Worm (Caenorhabditis elegans) whole organism, L4 larva: Measurements from ENCODE around the gene C45H4.21.

Source experiments
- D1046.2 ChIP-seq: fragments of 200-800 bp; sonication (Bioruptor generic); IDR thresholded peaks from 2 replicates; pipeline ENCODE4 v1.3.6; 2022; ENCODE audit warnings: missing genetic modification characterization, missing compliant biosample characterization
- F10B5.3 ChIP-seq: sonication (generic microtip); optimal IDR thresholded peaks from 2 replicates; lab custom pipeline; 2016; ENCODE audit warnings: mild to moderate bottlenecking, missing genetic modification characterization, missing compliant biosample characterization
- F26F4.8 ChIP-seq: fragments of 200-800 bp; sonication (Bioruptor generic); conservative IDR thresholded peaks from 2 replicates; pipeline ENCODE4 v1.3.6; 2022; ENCODE audit warnings: missing genetic modification characterization, missing compliant biosample characterization
- F37D6.2 ChIP-seq: sonication (generic microtip); optimal IDR thresholded peaks from 2 replicates; lab custom pipeline; 2016; ENCODE audit warnings: mild to moderate bottlenecking, missing genetic modification characterization, missing compliant biosample characterization
- F44E2.7 ChIP-seq: fragments of 200-800 bp; sonication (Bioruptor generic); IDR thresholded peaks from 2 replicates; pipeline ENCODE4 v2.1.2; 2022; ENCODE audit warnings: missing genetic modification characterization, missing compliant biosample characterization
- F49E8.2 ChIP-seq: sonication (generic microtip); optimal IDR thresholded peaks from 2 replicates; lab custom pipeline; 2016; ENCODE audit warnings: missing compliant biosample characterization, mild to moderate bottlenecking, missing genetic modification characterization, borderline replicate concordance
- T20F7.1 ChIP-seq: fragments of 200-800 bp; sonication (Bioruptor generic); optimal IDR thresholded peaks from 2 replicates; lab custom pipeline; 2018; ENCODE audit warnings: mild to moderate bottlenecking, missing genetic modification characterization, missing compliant biosample characterization
- T26A8.4 ChIP-seq: fragments of 200-800 bp; sonication (Bioruptor generic); IDR thresholded peaks from 2 replicates; pipeline ENCODE4 v1.3.6; 2022; ENCODE audit warnings: missing genetic modification characterization, missing compliant biosample characterization
- aha-1 ChIP-seq: fragments of 150-350 bp; peaks from one replicate; lab custom pipeline; 2014; ENCODE audit warnings: missing biosample characterization, missing genetic modification characterization
- ama-1 ChIP-seq: fragments of 150-350 bp; optimal IDR thresholded peaks from 2 replicates; lab custom pipeline; 2014; ENCODE audit warnings: inconsistent platforms, mixed read lengths
- ceh-20 ChIP-seq: fragments of 200-800 bp; sonication (Bioruptor generic); IDR thresholded peaks from 2 replicates; pipeline ENCODE4 v1.3.6; 2022; ENCODE audit warnings: missing genetic modification reagents, missing genetic modification characterization, missing compliant biosample characterization
- ceh-28 ChIP-seq: fragments of 150-350 bp; optimal IDR thresholded peaks from 2 replicates; lab custom pipeline; 2014; ENCODE audit warnings: missing biosample characterization, missing genetic modification reagents, missing genetic modification characterization
- ceh-62 ChIP-seq: sonication (generic microtip); optimal IDR thresholded peaks from 2 replicates; lab custom pipeline; 2017; ENCODE audit warnings: missing biosample characterization, missing genetic modification characterization
- ces-1 ChIP-seq: fragments of 150-350 bp; sonication (generic microtip); optimal IDR thresholded peaks from 4 replicates; lab custom pipeline; 2014; ENCODE audit warnings: missing biosample characterization, missing genetic modification reagents, missing genetic modification characterization
- daf-16 ChIP-seq, 3 experiments: sonication (generic microtip); optimal IDR thresholded peaks; 2 replicates each; lab custom pipeline; 2016 to 2017; ENCODE audit warnings: missing genetic modification characterization in 3 of 3, missing genetic modification reagents in 3 of 3, mild to moderate bottlenecking in 2 of 3, missing compliant biosample characterization in 2 of 3, missing biosample characterization in 1 of 3, moderate library complexity in 1 of 3
- dmd-6 ChIP-seq: fragments of 200-800 bp; sonication (Bioruptor generic); IDR thresholded peaks from 2 replicates; pipeline ENCODE4 v1.3.6; 2022; ENCODE audit warnings: missing genetic modification reagents, missing genetic modification characterization, missing compliant biosample characterization
- dmd-8 ChIP-seq: fragments of 200-800 bp; sonication (Bioruptor generic); IDR thresholded peaks from 2 replicates; pipeline ENCODE4 v1.3.6; 2022; ENCODE audit warnings: missing genetic modification characterization, missing compliant biosample characterization
- dve-1 ChIP-seq: sonication (generic microtip); optimal IDR thresholded peaks from 2 replicates; lab custom pipeline; 2017; ENCODE audit warnings: antibody characterized with exemption, mild to moderate bottlenecking, missing genetic modification characterization, missing compliant biosample characterization; ENCODE audit not compliant: insufficient read depth
- egl-27 ChIP-seq: sonication (generic microtip); optimal IDR thresholded peaks from 3 replicates; lab custom pipeline; 2017; ENCODE audit warnings: missing biosample characterization, missing genetic modification reagents, missing genetic modification characterization
- egl-43 ChIP-seq: fragments of 200-800 bp; sonication (Bioruptor generic); IDR thresholded peaks from 2 replicates; pipeline ENCODE4 v1.3.6; 2022; ENCODE audit warnings: missing genetic modification reagents, missing genetic modification characterization, missing compliant biosample characterization
- hmg-1.1 ChIP-seq: fragments of 200-800 bp; sonication (Bioruptor generic); IDR thresholded peaks from 2 replicates; pipeline ENCODE4 v1.3.6; 2022; ENCODE audit warnings: missing genetic modification reagents, missing genetic modification characterization, missing compliant biosample characterization
- lin-1 ChIP-seq: fragments of 200-800 bp; sonication (Bioruptor generic); IDR thresholded peaks from 2 replicates; pipeline ENCODE4 v1.3.6; 2022; ENCODE audit warnings: missing genetic modification reagents, missing genetic modification characterization, missing compliant biosample characterization
- lin-15B ChIP-seq: fragments of 150-350 bp; sonication (generic microtip); optimal IDR thresholded peaks from 3 replicates; lab custom pipeline; 2014; ENCODE audit warnings: missing biosample characterization, missing genetic modification characterization
- lin-29 ChIP-seq: fragments of 200-800 bp; sonication (Bioruptor generic); IDR thresholded peaks from 2 replicates; pipeline ENCODE4 v1.3.6; 2022; ENCODE audit warnings: missing genetic modification reagents, missing genetic modification characterization, missing compliant biosample characterization
- lin-38 ChIP-seq: fragments of 200-800 bp; sonication (Bioruptor generic); IDR thresholded peaks from 2 replicates; pipeline ENCODE4 v1.3.6; 2022; ENCODE audit warnings: missing genetic modification reagents, missing genetic modification characterization, missing compliant biosample characterization
- lir-3 ChIP-seq: sonication (generic microtip); optimal IDR thresholded peaks from 2 replicates; lab custom pipeline; 2016; ENCODE audit warnings: mild to moderate bottlenecking, missing genetic modification characterization, missing compliant biosample characterization
- madf-5 ChIP-seq, 2 experiments: fragments of 200-800 bp; sonication (Bioruptor generic); IDR thresholded peaks; 2 replicates each; pipeline ENCODE4 v1.3.6; 2022; ENCODE audit warnings: missing compliant biosample characterization in 2 of 2, missing genetic modification characterization in 2 of 2
- mdt-29 ChIP-seq: fragments of 200-800 bp; sonication (Bioruptor generic); IDR thresholded peaks from 2 replicates; pipeline ENCODE4 v1.3.6; 2022; ENCODE audit warnings: missing genetic modification reagents, missing genetic modification characterization, missing compliant biosample characterization
- mep-1 ChIP-seq: fragments of 150-350 bp; sonication (generic microtip); optimal IDR thresholded peaks from 3 replicates; lab custom pipeline; 2014; ENCODE audit warnings: missing biosample characterization, missing genetic modification characterization
- mes-2 ChIP-seq: sonication (generic microtip); optimal IDR thresholded peaks from 2 replicates; lab custom pipeline; 2016; ENCODE audit warnings: missing genotype, mild to moderate bottlenecking, missing genetic modification characterization, missing compliant biosample characterization; ENCODE audit not compliant: poor library complexity, severe bottlenecking
- nhr-102 ChIP-seq: sonication (generic microtip); optimal IDR thresholded peaks from 2 replicates; lab custom pipeline; 2016; ENCODE audit warnings: mild to moderate bottlenecking, missing genetic modification characterization, moderate library complexity, missing compliant biosample characterization
- nhr-11 ChIP-seq: fragments of 150-350 bp; optimal IDR thresholded peaks from 2 replicates; lab custom pipeline; 2014; ENCODE audit warnings: missing biosample characterization, missing genetic modification characterization
- nhr-111 ChIP-seq: fragments of 200-800 bp; sonication (Bioruptor generic); optimal IDR thresholded peaks from 2 replicates; lab custom pipeline; 2018; ENCODE audit warnings: mild to moderate bottlenecking, missing genetic modification characterization, missing compliant biosample characterization
- nhr-237 ChIP-seq: sonication (generic microtip); optimal IDR thresholded peaks from 2 replicates; lab custom pipeline; 2017; ENCODE audit warnings: missing biosample characterization, missing genetic modification characterization
- nhr-48 ChIP-seq: sonication (generic microtip); optimal IDR thresholded peaks from 2 replicates; lab custom pipeline; 2016; ENCODE audit warnings: mild to moderate bottlenecking, missing genetic modification characterization, missing compliant biosample characterization
- nhr-6 ChIP-seq: fragments of 150-350 bp; optimal IDR thresholded peaks from 2 replicates; lab custom pipeline; 2014; ENCODE audit warnings: missing biosample characterization, missing genetic modification characterization
- nhr-77 ChIP-seq: fragments of 150-350 bp; optimal IDR thresholded peaks from 2 replicates; lab custom pipeline; 2014; ENCODE audit warnings: missing biosample characterization, missing genetic modification characterization
- pha-4 ChIP-seq, 2 experiments: fragments of 150-350 bp in 1 of 2; fragments of 200-800 bp in 1 of 2; sonication (Bioruptor generic) in 1 of 2; IDR thresholded peaks in 1 of 2; optimal IDR thresholded peaks in 1 of 2; 2 replicates each; pipeline versions ENCODE4 v1.3.6 to Lab custom; 2014 to 2022; ENCODE audit warnings: missing genetic modification characterization in 2 of 2, missing genetic modification reagents in 2 of 2, missing biosample characterization in 1 of 2, missing compliant biosample characterization in 1 of 2
- php-3 ChIP-seq: fragments of 200-800 bp; sonication (Bioruptor generic); IDR thresholded peaks from 2 replicates; pipeline ENCODE4 v1.3.6; 2022; ENCODE audit warnings: missing genetic modification reagents, missing genetic modification characterization, missing compliant biosample characterization
- rbr-2 ChIP-seq: sonication (generic microtip); optimal IDR thresholded peaks from 2 replicates; lab custom pipeline; 2016; ENCODE audit warnings: missing genotype, missing genetic modification characterization, missing compliant biosample characterization
- saeg-2 ChIP-seq: fragments of 200-800 bp; sonication (Bioruptor generic); IDR thresholded peaks from 2 replicates; pipeline ENCODE4 v1.3.6; 2022; ENCODE audit warnings: missing genetic modification reagents, missing genetic modification characterization, missing compliant biosample characterization
- skn-1 ChIP-seq: fragments of 150-350 bp; optimal IDR thresholded peaks from 2 replicates; lab custom pipeline; 2014; ENCODE audit warnings: missing biosample characterization, missing genetic modification characterization
- snpc-1.2 ChIP-seq: fragments of 200-800 bp; sonication (Bioruptor generic); IDR thresholded peaks from 2 replicates; pipeline ENCODE4 v1.3.6; 2022; ENCODE audit warnings: missing genetic modification reagents, missing genetic modification characterization, missing compliant biosample characterization
- spr-1 ChIP-seq: sonication (generic microtip); optimal IDR thresholded peaks from 2 replicates; lab custom pipeline; 2016; ENCODE audit warnings: mild to moderate bottlenecking, missing genetic modification characterization, missing compliant biosample characterization
- tra-1 ChIP-seq: fragments of 200-800 bp; sonication (Bioruptor generic); IDR thresholded peaks from 2 replicates; pipeline ENCODE4 v1.3.6; 2022; ENCODE audit warnings: missing genetic modification reagents, missing genetic modification characterization, missing compliant biosample characterization
- unc-130 ChIP-seq: sonication (generic microtip); optimal IDR thresholded peaks from 2 replicates; lab custom pipeline; 2016; ENCODE audit warnings: missing genetic modification reagents, missing genetic modification characterization, missing compliant biosample characterization
- unc-62 ChIP-seq, 3 experiments: fragments of 150-350 bp in 1 of 3; sonication (generic microtip); optimal IDR thresholded peaks in 2 of 3; peaks in 1 of 3; 1 replicate in 1 of 3; 2 replicates in 2 of 3; lab custom pipeline; 2014 to 2017; ENCODE audit warnings: missing biosample characterization in 3 of 3, missing genetic modification characterization in 3 of 3, missing genetic modification reagents in 3 of 3, missing genotype in 1 of 3
- vab-7 ChIP-seq: fragments of 200-800 bp; sonication (Bioruptor generic); IDR thresholded peaks from 2 replicates; pipeline ENCODE4 v1.3.6; 2022; ENCODE audit warnings: missing genetic modification reagents, missing genetic modification characterization, missing compliant biosample characterization
- zip-2 ChIP-seq: fragments of 150-350 bp; optimal IDR thresholded peaks from 2 replicates; lab custom pipeline; 2014; ENCODE audit warnings: missing biosample characterization, missing genetic modification characterization
- ztf-11 ChIP-seq: fragments of 150-350 bp; optimal IDR thresholded peaks from 2 replicates; lab custom pipeline; 2014; ENCODE audit warnings: missing biosample characterization, missing genetic modification characterization
- ztf-7 ChIP-seq: fragments of 150-350 bp; optimal IDR thresholded peaks from 2 replicates; lab custom pipeline; 2014; ENCODE audit warnings: missing biosample characterization, missing genetic modification characterization

The C45H4.21 gene

DNA sequence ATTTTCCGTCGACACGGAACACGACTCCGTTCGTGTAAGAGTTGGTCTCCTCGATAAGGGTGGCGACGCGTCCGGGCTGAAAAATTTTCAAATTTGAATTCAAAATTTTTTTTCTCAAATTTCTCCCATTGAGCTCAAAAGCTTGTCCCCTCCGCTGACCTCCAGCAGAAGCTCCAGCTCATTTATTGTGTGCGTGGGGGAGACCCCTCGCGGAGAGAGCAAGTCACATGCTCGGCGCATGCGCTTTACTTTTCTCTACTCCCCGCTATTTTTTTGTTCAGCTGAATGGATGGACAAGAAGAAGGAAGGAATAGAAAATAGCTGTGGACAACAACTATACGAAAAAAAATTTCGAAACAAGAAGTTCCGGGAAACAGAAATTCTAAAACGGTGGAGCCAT lies 15.8 kb downstream of the C45H4.21 start (continued):
- TF ChIP-seq pha-4 (GFP tag; IDR thresholded peaks at IDR 0.05; lab: Robert Waterston, UW) (no peak), pha-4 (tag; optimal IDR thresholded peaks at IDR 0.05; lab: Kevin White, UChicago) (no peak), madf-5 (GFP tag; IDR thresholded peaks at IDR 0.05; lab: Robert Waterston, UW) (no peak), F10B5.3 (tag; lab: Kevin White, UChicago) (no peak), ceh-20 (GFP tag; lab: Robert Waterston, UW) (peak; percentile 31; the same call in 1 of the 2 replicates), daf-16 (GFP tag; optimal IDR thresholded peaks at IDR 0.05; lab: Kevin White, UChicago) (peak in 1 of 2 experiments; percentile 6), daf-16 (tag; optimal IDR thresholded peaks at IDR 0.05; lab: Kevin White, UChicago) (peak; percentile 24), lin-1 (GFP tag; lab: Robert Waterston, UW) (no peak), lin-15B (no peak), nhr-6 (tag; lab: Kevin White, UChicago) (no peak), tra-1 (GFP tag; lab: Robert Waterston, UW) (0 out of 2 replicates have a peak, but pooled peaks have one; percentile 32), nhr-102 (tag; lab: Kevin White, UChicago) (no peak), snpc-1.2 (GFP tag; lab: Robert Waterston, UW) (no peak), ztf-7 (no peak), php-3 (GFP tag; lab: Robert Waterston, UW) (no peak), ceh-62 (tag; lab: Kevin White, UChicago) (no peak), F44E2.7 (GFP tag; lab: Robert Waterston, UW) (no peak), T20F7.1 (GFP tag; lab: Kevin White, UChicago) (no peak), nhr-111 (GFP tag; lab: Kevin White, UChicago) (no peak), nhr-77 (peak; percentile 1), saeg-2 (no peak), dmd-8 (no peak), unc-62 (GFP tag; optimal IDR thresholded peaks at IDR 0.05 in 1 of 2; lab: Kevin White, UChicago) (no peak), unc-62 (tag; optimal IDR thresholded peaks at IDR 0.05; lab: Kevin White, UChicago) (no peak), ztf-11 (tag; lab: Kevin White, UChicago) (no peak), lin-29 (no peak), D1046.2 (GFP tag; lab: Robert Waterston, UW) (no peak), rbr-2 (tag; lab: Kevin White, UChicago) (peak; percentile 81), skn-1 (tag; lab: Kevin White, UChicago) (no peak), dve-1 (peak; percentile 23), lin-38 (GFP tag; lab: Robert Waterston, UW) (peak; percentile 33), T26A8.4 (no peak), nhr-48 (peak; percentile 8), ceh-28 (no peak), F26F4.8 (no peak), egl-27 (no peak), spr-1 (tag; lab: Kevin White, UChicago) (no peak), nhr-11 (peak; percentile 49), hmg-1.1 (GFP tag; lab: Robert Waterston, UW) (peak; percentile 68), ama-1 (lab: Kevin White, UChicago) (no peak), F49E8.2 (tag; lab: Kevin White, UChicago) (no peak), lir-3 (tag; lab: Kevin White, UChicago) (no peak), mdt-29 (GFP tag; lab: Robert Waterston, UW) (no peak), vab-7 (no peak), aha-1 (peak; percentile 95), unc-130 (GFP tag; lab: Kevin White, UChicago) (no peak), dmd-6 (peak; percentile 73), mes-2 (tag; lab: Kevin White, UChicago) (peak; percentile 52), zip-2 (tag; lab: Kevin White, UChicago) (no peak), egl-43 (GFP tag; lab: Robert Waterston, UW) (0 out of 2 replicates have a peak, but pooled peaks have one; percentile 49), nhr-237 (tag; lab: Kevin White, UChicago) (no peak), ces-1 (peak; percentile 2), mep-1 (peak; percentile 74), F37D6.2 (tag; lab: Kevin White, UChicago) (peak; percentile 63)
